Fruit fly (Drosophila melanogaster): Measurements from ENCODE around the gene S.

S gene

dm6 chr2L:1125437-1125836 lies 47.8 kb upstream of the S start (continued):
- TF ChIP-seq CG8290 (GFP tag; optimal IDR thresholded peaks at IDR 0.05) (no peak), CG8290 (tag; optimal IDR thresholded peaks at IDR 0.05) (peak in 1 of 2 experiments; percentile 61), zfh1 (GFP tag; IDR thresholded peaks at IDR 0.05) (no peak), chinmo (GFP tag; IDR thresholded peaks at IDR 0.05; ENCODE audit: partially characterized antibody) (peak; percentile 79; the same call in 2 of the 4 replicates), cwo (GFP tag; optimal IDR thresholded peaks at IDR 0.05) (peak; percentile 63), Pdp1 (GFP tag; optimal IDR thresholded peaks at IDR 0.05) (peak in 1 of 2 experiments; percentile 26), CG3065 (GFP tag; optimal IDR thresholded peaks at IDR 0.05) (no peak), gro (GFP tag; optimal IDR thresholded peaks at IDR 0.05) (no peak), CG13894 (tag; optimal IDR thresholded peaks at IDR 0.05) (peak; percentile 67), dpn (GFP tag; optimal IDR thresholded peaks at IDR 0.05) (no peak), CG2678 (tag; optimal IDR thresholded peaks at IDR 0.05) (peak; percentile 19), Dp (GFP tag; optimal IDR thresholded peaks at IDR 0.05) (no peak), Tbp (GFP tag; optimal IDR thresholded peaks at IDR 0.05) (no peak), CG12769 (tag; optimal IDR thresholded peaks at IDR 0.05) (peak; percentile 55), CG10543 (GFP tag; optimal IDR thresholded peaks at IDR 0.05) (peak; percentile 77), abd-A (tag; optimal IDR thresholded peaks at IDR 0.05) (peak; percentile 9), tup (GFP tag; optimal IDR thresholded peaks at IDR 0.05) (no peak), CG6654 (GFP tag; optimal IDR thresholded peaks at IDR 0.05) (no peak), pros (GFP tag; optimal IDR thresholded peaks at IDR 0.05) (no peak), CG2120 (GFP tag; optimal IDR thresholded peaks at IDR 0.05) (peak; percentile 18), vfl (GFP tag; optimal IDR thresholded peaks at IDR 0.05) (no peak), klu (GFP tag; IDR thresholded peaks at IDR 0.05) (no peak), Rfx (GFP tag; IDR thresholded peaks at IDR 0.05) (0 out of 2 replicates have a peak, but pooled peaks have one; percentile 26), gem (tag; optimal IDR thresholded peaks at IDR 0.05) (peak; percentile 92), dati (GFP tag; IDR thresholded peaks at IDR 0.05) (no peak), HmgD (GFP tag; optimal IDR thresholded peaks at IDR 0.05) (no peak), Hmx (GFP tag; optimal IDR thresholded peaks at IDR 0.05) (no peak), CG3407 (GFP tag; optimal IDR thresholded peaks at IDR 0.05) (no peak), Fer2 (tag; optimal IDR thresholded peaks at IDR 0.05) (no peak), CG31365 (tag; optimal IDR thresholded peaks at IDR 0.05) (no peak), hb (GFP tag; IDR thresholded peaks at IDR 0.05; ENCODE audit: partially characterized antibody) (no peak), seq (GFP tag; IDR thresholded peaks at IDR 0.05) (0 out of 2 replicates have a peak, but pooled peaks have one; percentile 18), CG3995 (GFP tag; optimal IDR thresholded peaks at IDR 0.05) (no peak), CG12071 (GFP tag; optimal IDR thresholded peaks at IDR 0.05) (peak; percentile 3), Hmr (GFP tag; optimal IDR thresholded peaks at IDR 0.05) (peak; percentile 1), CrebB (tag; optimal IDR thresholded peaks at IDR 0.05) (peak; percentile 43), Sry-β (GFP tag; optimal IDR thresholded peaks at IDR 0.05) (no peak), Ets97D (GFP tag; optimal IDR thresholded peaks at IDR 0.05) (no peak), B-H2 (GFP tag; optimal IDR thresholded peaks at IDR 0.05) (peak; percentile 58), HHEX (GFP tag; optimal IDR thresholded peaks at IDR 0.05) (peak; percentile 44), CG18599 (GFP tag; optimal IDR thresholded peaks at IDR 0.05) (peak; percentile 25), trh (GFP tag; optimal IDR thresholded peaks at IDR 0.05) (no peak), grn (GFP tag; optimal IDR thresholded peaks at IDR 0.05) (peak; percentile 18), mirr (GFP tag; optimal IDR thresholded peaks at IDR 0.05) (peak; percentile 69), CG11085 (GFP tag; IDR thresholded peaks at IDR 0.05) (no peak), salm (tag; optimal IDR thresholded peaks at IDR 0.05) (no peak), CG10565 (GFP tag; optimal IDR thresholded peaks at IDR 0.05) (no peak), Lhr (GFP tag; optimal IDR thresholded peaks at IDR 0.05) (no peak), h (optimal IDR thresholded peaks at IDR 0.05) (no peak), Hr78 (GFP tag; optimal IDR thresholded peaks at IDR 0.05) (peak in 1 of 2 experiments; percentile 6), ash1 (GFP tag; optimal IDR thresholded peaks at IDR 0.05) (no peak)
